Fruit fly (Drosophila melanogaster) whole organism, embryonic: ENCODE data around the gene Argl.

Source experiments
- Abd-B ChIP-seq: fragments of 200-800 bp; sonication (Bioruptor generic); optimal IDR thresholded peaks from 2 replicates; lab custom pipeline; 2018; ENCODE audit warnings: missing biosample characterization, mild to moderate bottlenecking, missing genetic modification characterization, moderate library complexity
- Asciz ChIP-seq: fragments of 200-800 bp; sonication (Bioruptor generic); optimal IDR thresholded peaks from 2 replicates; lab custom pipeline; 2017; ENCODE audit warnings: missing biosample characterization, mild to moderate bottlenecking, missing genetic modification characterization, missing genetic modification reagents
- B-H1 ChIP-seq: fragments of 200-800 bp; sonication (Bioruptor generic); IDR thresholded peaks from 3 replicates; pipeline ENCODE4 v1.3.6; 2022; ENCODE audit warnings: missing biosample characterization, missing genetic modification characterization
- B-H2 ChIP-seq: fragments of 200-800 bp; sonication (Bioruptor generic); optimal IDR thresholded peaks from 2 replicates; lab custom pipeline; 2018; ENCODE audit warnings: missing biosample characterization, mild to moderate bottlenecking, missing genetic modification characterization
- CG1024 ChIP-seq: fragments of 200-800 bp; sonication (Bioruptor generic); IDR thresholded peaks from 2 replicates; pipeline ENCODE4 v1.3.6; 2022; ENCODE audit warnings: missing biosample characterization, missing genetic modification characterization
- CG10543 ChIP-seq: fragments of 200-800 bp; sonication (Bioruptor generic); optimal IDR thresholded peaks from 3 replicates; lab custom pipeline; 2017; ENCODE audit warnings: missing biosample characterization, mild to moderate bottlenecking, missing genetic modification characterization, moderate library complexity
- CG11085 ChIP-seq: fragments of 200-800 bp; sonication (Bioruptor generic); IDR thresholded peaks from 2 replicates; pipeline ENCODE4 v1.3.6; 2022; ENCODE audit warnings: missing biosample characterization, missing genetic modification characterization
- CG13624 ChIP-seq: fragments of 200-800 bp; sonication (Bioruptor generic); optimal IDR thresholded peaks from 2 replicates; lab custom pipeline; 2016; ENCODE audit warnings: missing biosample characterization, missing genetic modification characterization
- CG13775 ChIP-seq: fragments of 200-800 bp; sonication (Bioruptor generic); optimal IDR thresholded peaks from 3 replicates; lab custom pipeline; 2017; ENCODE audit warnings: missing biosample characterization, mild to moderate bottlenecking, missing genetic modification characterization
- CG17361 ChIP-seq: fragments of 200-800 bp; sonication (Bioruptor generic); IDR thresholded peaks from 3 replicates; pipeline ENCODE4 v1.3.6; 2022; ENCODE audit warnings: missing biosample characterization, missing genetic modification characterization
- CG18619 ChIP-seq: fragments of 200-800 bp; sonication (Bioruptor generic); optimal IDR thresholded peaks from 3 replicates; lab custom pipeline; 2017; ENCODE audit warnings: missing biosample characterization, mild to moderate bottlenecking, missing genetic modification characterization
- CG2712 ChIP-seq: fragments of 200-800 bp; optimal IDR thresholded peaks from 3 replicates; lab custom pipeline; 2019; ENCODE audit warnings: missing biosample characterization, mild to moderate bottlenecking, missing genetic modification characterization, moderate library complexity
- CG4424 ChIP-seq: fragments of 200-800 bp; sonication (Bioruptor generic); optimal IDR thresholded peaks from 3 replicates; lab custom pipeline; 2016; ENCODE audit warnings: missing biosample characterization, missing genetic modification characterization
- CG6683 ChIP-seq: fragments of 200-800 bp; sonication (Bioruptor generic); optimal IDR thresholded peaks from 2 replicates; lab custom pipeline; 2017; ENCODE audit warnings: missing biosample characterization, mild to moderate bottlenecking, missing genetic modification characterization, missing genetic modification reagents
- CG6765 ChIP-seq: fragments of 200-800 bp; sonication (Bioruptor generic); optimal IDR thresholded peaks from 3 replicates; lab custom pipeline; 2017; ENCODE audit warnings: missing biosample characterization, mild to moderate bottlenecking, missing genetic modification characterization
- CG7786 ChIP-seq: fragments of 200-800 bp; sonication (Bioruptor generic); optimal IDR thresholded peaks from 2 replicates; lab custom pipeline; 2016; ENCODE audit warnings: missing biosample characterization, missing genetic modification characterization
- CG7928 ChIP-seq: fragments of 200-800 bp; sonication (Bioruptor generic); optimal IDR thresholded peaks from 2 replicates; lab custom pipeline; 2017; ENCODE audit warnings: missing biosample characterization, mild to moderate bottlenecking, missing genetic modification characterization
- CG8359 ChIP-seq: fragments of 200-800 bp; sonication (Bioruptor generic); optimal IDR thresholded peaks from 2 replicates; lab custom pipeline; 2017; ENCODE audit warnings: missing biosample characterization, mild to moderate bottlenecking, missing genetic modification characterization, borderline replicate concordance
- CG8765 ChIP-seq: fragments of 200-800 bp; sonication (Bioruptor generic); IDR thresholded peaks from 2 replicates; pipeline ENCODE4 v1.3.6; 2022; ENCODE audit warnings: missing biosample characterization, missing genetic modification characterization
- CG8944 ChIP-seq: fragments of 200-800 bp; sonication (Bioruptor generic); optimal IDR thresholded peaks from 3 replicates; lab custom pipeline; 2016; ENCODE audit warnings: missing biosample characterization, missing genetic modification characterization
- ERR ChIP-seq: fragments of 200-800 bp; sonication (Bioruptor generic); optimal IDR thresholded peaks from 2 replicates; lab custom pipeline; 2016; ENCODE audit warnings: missing biosample characterization, missing genetic modification characterization
- Gug ChIP-seq: fragments of 200-800 bp; sonication (Bioruptor generic); IDR thresholded peaks from 4 replicates; pipeline ENCODE4 v1.3.6; 2022; ENCODE audit warnings: missing biosample characterization, missing genetic modification characterization
- Hand ChIP-seq: fragments of 200-800 bp; sonication (Bioruptor generic); optimal IDR thresholded peaks from 2 replicates; lab custom pipeline; 2017; ENCODE audit warnings: mild to moderate bottlenecking, missing biosample characterization, missing genetic modification reagents, missing genetic modification characterization
- Hey ChIP-seq: fragments of 200-800 bp; sonication (Bioruptor generic); optimal IDR thresholded peaks from 3 replicates; lab custom pipeline; 2018; ENCODE audit warnings: missing biosample characterization, mild to moderate bottlenecking, missing genetic modification characterization
- Lpt ChIP-seq: fragments of >200 bp; optimal IDR thresholded peaks from 2 replicates; lab custom pipeline; 2018; ENCODE audit warnings: missing biosample characterization, missing genetic modification characterization
- Sin3A ChIP-seq: fragments of >200 bp; optimal IDR thresholded peaks from 2 replicates; lab custom pipeline; 2018
- Usf ChIP-seq: fragments of 200-800 bp; sonication (Bioruptor generic); optimal IDR thresholded peaks from 2 replicates; lab custom pipeline; 2017; ENCODE audit warnings: missing genotype, missing biosample characterization, missing genetic modification characterization
- Vsx1 ChIP-seq: fragments of 200-800 bp; sonication (Bioruptor generic); optimal IDR thresholded peaks from 2 replicates; lab custom pipeline; 2017; ENCODE audit warnings: missing biosample characterization, mild to moderate bottlenecking, missing genetic modification characterization, missing genetic modification reagents
- Xrp1 ChIP-seq: fragments of 200-800 bp; sonication (Bioruptor generic); IDR thresholded peaks from 2 replicates; pipeline ENCODE4 v1.3.6; 2022; ENCODE audit warnings: missing biosample characterization, missing genetic modification characterization
- al ChIP-seq: fragments of 200-800 bp; sonication (Bioruptor generic); IDR thresholded peaks from 2 replicates; pipeline ENCODE4 v1.3.6; 2022; ENCODE audit warnings: missing biosample characterization, missing genetic modification characterization
- aop ChIP-seq: fragments of 200-800 bp; sonication (Bioruptor generic); IDR thresholded peaks from 2 replicates; pipeline ENCODE4 v1.3.6; 2022; ENCODE audit warnings: missing biosample characterization, missing genetic modification characterization
- cad ChIP-seq: fragments of >200 bp; optimal IDR thresholded peaks from 2 replicates; lab custom pipeline; 2017; ENCODE audit warnings: missing biosample characterization, missing genetic modification characterization
- cas ChIP-seq: fragments of 200-800 bp; sonication (Bioruptor generic); IDR thresholded peaks from 2 replicates; pipeline ENCODE4 v1.3.6; 2022; ENCODE audit warnings: missing biosample characterization, missing genetic modification characterization
- danr ChIP-seq: fragments of 200-800 bp; sonication (Bioruptor generic); IDR thresholded peaks from 2 replicates; pipeline ENCODE4 v1.3.6; 2022; ENCODE audit warnings: missing biosample characterization, missing genetic modification characterization
- dimm ChIP-seq: fragments of 200-800 bp; sonication (Bioruptor generic); IDR thresholded peaks from 2 replicates; pipeline ENCODE4 v1.3.6; 2022; ENCODE audit warnings: missing biosample characterization, missing genetic modification characterization
- emc ChIP-seq: fragments of 200-800 bp; sonication (Bioruptor generic); optimal IDR thresholded peaks from 2 replicates; lab custom pipeline; 2016; ENCODE audit warnings: missing biosample characterization, missing genetic modification characterization
- fd102C ChIP-seq: fragments of 200-800 bp; sonication (Bioruptor generic); optimal IDR thresholded peaks from 2 replicates; lab custom pipeline; 2018; ENCODE audit warnings: missing biosample characterization, mild to moderate bottlenecking, missing genetic modification characterization, moderate library complexity
- gfzf ChIP-seq: fragments of 200-800 bp; sonication (Bioruptor generic); optimal IDR thresholded peaks from 2 replicates; lab custom pipeline; 2016; ENCODE audit warnings: missing biosample characterization, mild to moderate bottlenecking, missing genetic modification characterization, moderate library complexity
- jigr1 ChIP-seq: fragments of 200-800 bp; sonication (Bioruptor generic); IDR thresholded peaks from 3 replicates; pipeline ENCODE4 v1.3.6; 2022; ENCODE audit warnings: missing biosample characterization, missing genetic modification characterization
- lilli ChIP-seq: fragments of 200-800 bp; sonication (Bioruptor generic); optimal IDR thresholded peaks from 3 replicates; lab custom pipeline; 2016; ENCODE audit warnings: missing biosample characterization, missing genetic modification characterization
- mam ChIP-seq: fragments of 200-800 bp; sonication (Bioruptor generic); optimal IDR thresholded peaks from 3 replicates; lab custom pipeline; 2016; ENCODE audit warnings: missing biosample characterization, missing genetic modification characterization
- org-1 ChIP-seq: fragments of 200-800 bp; sonication (Bioruptor generic); optimal IDR thresholded peaks from 2 replicates; lab custom pipeline; 2017; ENCODE audit warnings: missing biosample characterization, missing genetic modification characterization
- otp ChIP-seq: fragments of 200-800 bp; sonication (Bioruptor generic); IDR thresholded peaks from 3 replicates; pipeline ENCODE4, ENCODE4 v1.3.6; 2022; ENCODE audit warnings: missing biosample characterization, missing genetic modification characterization
- repo ChIP-seq: fragments of 200-800 bp; sonication (Bioruptor generic); optimal IDR thresholded peaks from 2 replicates; lab custom pipeline; 2016; ENCODE audit warnings: missing biosample characterization, missing genetic modification characterization
- stwl ChIP-seq: fragments of 200-800 bp; sonication (Bioruptor generic); optimal IDR thresholded peaks from 3 replicates; lab custom pipeline; 2018; ENCODE audit warnings: missing biosample characterization, mild to moderate bottlenecking, missing genetic modification characterization, moderate library complexity
- tll ChIP-seq, 2 experiments: fragments of 200-800 bp in 1 of 2; fragments of >200 bp in 1 of 2; sonication (Bioruptor generic) in 1 of 2; optimal IDR thresholded peaks; 2 replicates each; lab custom pipeline; 2017 to 2019; ENCODE audit warnings: missing biosample characterization in 2 of 2, missing genetic modification characterization in 2 of 2, mild to moderate bottlenecking in 1 of 2, moderate library complexity in 1 of 2
- tna ChIP-seq: fragments of 200-800 bp; sonication (Bioruptor generic); IDR thresholded peaks from 2 replicates; pipeline ENCODE4 v1.3.6; 2022; ENCODE audit warnings: missing biosample characterization, missing genetic modification characterization; ENCODE audit not compliant: partially characterized antibody
- unpg ChIP-seq: fragments of 200-800 bp; sonication (Bioruptor generic); optimal IDR thresholded peaks from 3 replicates; lab custom pipeline; 2018; ENCODE audit warnings: missing biosample characterization, mild to moderate bottlenecking, missing genetic modification characterization, moderate library complexity
- wek ChIP-seq: fragments of 200-800 bp; sonication (Bioruptor generic); optimal IDR thresholded peaks from 3 replicates; lab custom pipeline; 2018; ENCODE audit warnings: missing biosample characterization, mild to moderate bottlenecking, missing genetic modification characterization, moderate library complexity
- z ChIP-seq: fragments of 200-800 bp; sonication (Bioruptor generic); IDR thresholded peaks from 3 replicates; pipeline ENCODE4 v1.3.6; 2022; ENCODE audit warnings: missing biosample characterization, missing genetic modification characterization
- zfh2 ChIP-seq: fragments of 200-800 bp; sonication (Bioruptor generic); optimal IDR thresholded peaks from 2 replicates; lab custom pipeline; 2016; ENCODE audit warnings: missing biosample characterization, missing genetic modification characterization

The Argl gene

dm6 chr2L:8958046-8958497, 16.2 kb upstream of the Argl start (continued):
- TF ChIP-seq Asciz (GFP tag; lab: Kevin White, UChicago) (peak; percentile 89), CG8765 (GFP tag; lab: Robert Waterston, UW) (peak; percentile 94), zfh2 (peak; percentile 79), ERR (GFP tag; lab: Kevin White, UChicago) (peak; percentile 79), z (peak; percentile 92), otp (GFP tag; lab: Robert Waterston, UW) (peak; percentile 97), unpg (GFP tag; lab: Kevin White, UChicago) (peak; percentile 95), CG17361 (GFP tag; lab: Robert Waterston, UW) (peak; percentile 87), CG8944 (GFP tag; lab: Kevin White, UChicago) (peak; percentile 83), CG6765 (GFP tag; lab: Kevin White, UChicago) (peak; percentile 78), emc (GFP tag; lab: Kevin White, UChicago) (peak; percentile 74), CG10543 (GFP tag; lab: Kevin White, UChicago) (peak; percentile 67), CG13624 (GFP tag; lab: Kevin White, UChicago) (peak; percentile 88), CG7928 (GFP tag; lab: Kevin White, UChicago) (peak; percentile 41), danr (peak; percentile 93), CG7786 (peak; percentile 89), tna (GFP tag; lab: Robert Waterston, UW) (no peak; the same call in 1 of the 2 replicates), Vsx1 (peak; percentile 83), cad (GFP tag; lab: Kevin White, UChicago) (no peak), CG1024 (peak; percentile 94), tll (GFP tag; optimal IDR thresholded peaks at IDR 0.05; lab: Kevin White, UChicago) (peak in 1 of 2 experiments; percentile 27), CG13775 (GFP tag; lab: Kevin White, UChicago) (peak; percentile 93), Gug (peak; percentile 91), CG11085 (GFP tag; lab: Robert Waterston, UW) (peak; percentile 93), Hey (peak; percentile 44), lilli (GFP tag; lab: Kevin White, UChicago) (peak; percentile 95), mam (GFP tag; lab: Kevin White, UChicago) (peak; percentile 96), CG4424 (GFP tag; lab: Kevin White, UChicago) (peak; percentile 94), aop (peak; percentile 79), Usf (GFP tag; lab: Kevin White, UChicago) (peak; percentile 85), cas (GFP tag; lab: Robert Waterston, UW) (peak; percentile 93), CG2712 (tag; lab: Kevin White, UChicago) (peak; percentile 98), B-H2 (GFP tag; lab: Kevin White, UChicago) (peak; percentile 84), Xrp1 (GFP tag; lab: Robert Waterston, UW) (peak; percentile 99), fd102C (peak; percentile 93), CG6683 (GFP tag; lab: Kevin White, UChicago) (peak; percentile 80), repo (GFP tag; lab: Kevin White, UChicago) (peak; percentile 86), Abd-B (GFP tag; lab: Kevin White, UChicago) (peak; percentile 86), CG18619 (GFP tag; lab: Kevin White, UChicago) (peak; percentile 92), CG8359 (GFP tag; lab: Kevin White, UChicago) (peak; percentile 68), B-H1 (GFP tag; lab: Robert Waterston, UW) (peak; percentile 98), gfzf (GFP tag; lab: Kevin White, UChicago) (peak; percentile 33), stwl (peak; percentile 83), Lpt (GFP tag; lab: Kevin White, UChicago) (no peak), org-1 (peak; percentile 91), dimm (peak; percentile 97), al (GFP tag; lab: Robert Waterston, UW) (peak; percentile 93), jigr1 (GFP tag; lab: Robert Waterston, UW) (peak; percentile 94), wek (peak; percentile 70), Hand (GFP tag; lab: Kevin White, UChicago) (peak; percentile 62), Sin3A (lab: Kevin White, UChicago) (no peak)
